Fruit fly (Drosophila melanogaster): ENCODE results near the gene Dcr-1.
A peak's percentile ranks its signal among the peaks of the same experiment; 100 is the strongest.

Gene Dcr-1

DNA sequence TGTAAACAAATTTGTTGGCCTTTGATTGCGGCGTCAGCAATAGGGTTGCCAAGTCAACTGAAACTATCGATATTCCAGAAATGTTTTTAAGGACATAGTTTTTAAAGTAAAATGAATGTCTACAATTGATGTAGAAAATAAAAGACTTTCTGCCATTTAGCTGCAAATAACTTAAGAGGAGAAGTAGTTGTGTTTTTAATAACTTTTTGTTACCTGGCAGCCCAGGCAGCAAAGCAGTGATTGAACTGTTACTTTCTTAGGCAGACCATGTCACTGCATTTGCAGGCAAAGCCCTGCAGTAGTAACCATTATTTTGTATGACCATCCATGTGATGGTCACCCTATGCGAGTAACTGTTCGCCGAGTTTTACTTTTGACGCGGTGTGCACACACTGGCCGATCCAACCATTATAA, 9.7 kb upstream of the Dcr-1 start, which contains the start of the genes rumi, CG7029 and Usp12-46 (continued):
- TF ChIP-seq Hmx (GFP tag; optimal IDR thresholded peaks at IDR 0.05) (peak; percentile 72), klu (GFP tag; IDR thresholded peaks at IDR 0.05) (peak; percentile 63), cwo (GFP tag; optimal IDR thresholded peaks at IDR 0.05) (peak; percentile 57), trem (tag; optimal IDR thresholded peaks at IDR 0.05) (peak; percentile 83), Stat92E (GFP tag; optimal IDR thresholded peaks at IDR 0.05) (peak in 1 of 3 experiments; percentile 18), sens (GFP tag) (peak; percentile 99), CG7372 (GFP tag; IDR thresholded peaks at IDR 0.05) (peak; percentile 82), ci (GFP tag; IDR thresholded peaks at IDR 0.05) (peak; percentile 90), CG12104 (GFP tag; optimal IDR thresholded peaks at IDR 0.05) (peak; percentile 20), cato (GFP tag; optimal IDR thresholded peaks at IDR 0.05; ENCODE audit: borderline replicate concordance) (peak; percentile 69), otp (GFP tag; IDR thresholded peaks at IDR 0.05) (peak; percentile 72; the same call in 2 of the 3 replicates), crol (GFP tag; IDR thresholded peaks at IDR 0.05) (0 out of 2 replicates have a peak, but pooled peaks have one; percentile 10), Blimp-1 (GFP tag; optimal IDR thresholded peaks at IDR 0.05) (peak; percentile 78), MBD-R2 (GFP tag; IDR thresholded peaks at IDR 0.05) (peak; percentile 92), CrebB (tag; optimal IDR thresholded peaks at IDR 0.05) (peak; percentile 74), CG15269 (tag; optimal IDR thresholded peaks at IDR 0.05) (peak; percentile 86), lbe (GFP tag; optimal IDR thresholded peaks at IDR 0.05) (peak; percentile 79), HHEX (GFP tag; optimal IDR thresholded peaks at IDR 0.05) (peak; percentile 77), Xrp1 (GFP tag; IDR thresholded peaks at IDR 0.05) (peak; percentile 88), BtbVII (GFP tag; optimal IDR thresholded peaks at IDR 0.05) (no peak), lab (GFP tag; optimal IDR thresholded peaks at IDR 0.05) (peak; percentile 90), ara (GFP tag; IDR thresholded peaks at IDR 0.05) (peak; percentile 79), vfl (GFP tag; optimal IDR thresholded peaks at IDR 0.05) (peak; percentile 68), CG31388 (GFP tag; optimal IDR thresholded peaks at IDR 0.05) (peak; percentile 52), CG6854 (GFP tag; optimal IDR thresholded peaks at IDR 0.05) (no peak), Optix (GFP tag; IDR thresholded peaks at IDR 0.05) (peak; percentile 81), CG1602 (GFP tag; optimal IDR thresholded peaks at IDR 0.05) (peak; percentile 90), dysf (GFP tag; IDR thresholded peaks at IDR 0.05) (peak; percentile 84), CG9876 (GFP tag; optimal IDR thresholded peaks at IDR 0.05) (peak; percentile 84), CG7786 (GFP tag; optimal IDR thresholded peaks at IDR 0.05) (peak; percentile 92), CG6254 (GFP tag; optimal IDR thresholded peaks at IDR 0.05) (peak; percentile 72), CG14050 (GFP tag; IDR thresholded peaks at IDR 0.05) (peak; percentile 88), Taf1 (GFP tag; IDR thresholded peaks at IDR 0.05) (peak; percentile 53; the same call in 1 of the 2 replicates), chn (GFP tag; optimal IDR thresholded peaks at IDR 0.05) (peak; percentile 90), CG6689 (GFP tag; IDR thresholded peaks at IDR 0.05) (peak; percentile 88), CG4424 (GFP tag; optimal IDR thresholded peaks at IDR 0.05) (peak; percentile 88), fd102C (GFP tag; optimal IDR thresholded peaks at IDR 0.05) (peak; percentile 76), CG17328 (GFP tag; IDR thresholded peaks at IDR 0.05) (peak; percentile 90), salm (tag; optimal IDR thresholded peaks at IDR 0.05) (peak; percentile 69), ap (GFP tag; IDR thresholded peaks at IDR 0.05) (peak; percentile 67), Eip74EF (GFP tag; optimal IDR thresholded peaks at IDR 0.05) (peak in 1 of 2 experiments; percentile 58), CG11723 (GFP tag; optimal IDR thresholded peaks at IDR 0.05) (peak; percentile 59), Dip3 (GFP tag; optimal IDR thresholded peaks at IDR 0.05) (peak; percentile 92), CG4328 (GFP tag; optimal IDR thresholded peaks at IDR 0.05) (peak; percentile 76), CG4854 (GFP tag; optimal IDR thresholded peaks at IDR 0.05) (peak; percentile 84), bab2 (GFP tag; optimal IDR thresholded peaks at IDR 0.05) (peak; percentile 88), CG43689 (GFP tag; IDR thresholded peaks at IDR 0.05) (peak; percentile 52; the same call in 1 of the 2 replicates), D (optimal IDR thresholded peaks at IDR 0.05) (no peak), D (GFP tag; optimal IDR thresholded peaks at IDR 0.05) (peak; percentile 69), lov (optimal IDR thresholded peaks at IDR 0.05) (no peak), lov (GFP tag; IDR thresholded peaks at IDR 0.05) (peak; percentile 84; the same call in 2 of the 3 replicates)
